Worm (Caenorhabditis elegans) whole organism, L3 larva: ENCODE measurements around the gene ttr-38.

Experiments
- ceh-82 ChIP-seq: fragments of 150-350 bp; optimal IDR thresholded peaks from 2 replicates; lab custom pipeline; 2014; ENCODE audit warnings: missing biosample characterization, missing genetic modification characterization
- unc-39 ChIP-seq: sonication (generic microtip); optimal IDR thresholded peaks from 4 replicates; lab custom pipeline; 2017; ENCODE audit warnings: missing biosample characterization, missing genetic modification characterization
- zag-1 ChIP-seq: fragments of 150-350 bp; optimal IDR thresholded peaks from 2 replicates; lab custom pipeline; 2014; ENCODE audit warnings: missing biosample characterization, missing genetic modification characterization
- ztf-4 ChIP-seq: fragments of 150-350 bp; optimal IDR thresholded peaks from 2 replicates; lab custom pipeline; 2014; ENCODE audit warnings: missing biosample characterization, missing genetic modification characterization

- no peak for TF ChIP-seq zag-1 (tag; lab: Kevin White, UChicago)
- TF ChIP-seq ztf-4, result no peak
- TF ChIP-seq unc-39 (tag; lab: Kevin White, UChicago), result no peak
- no peak for TF ChIP-seq ceh-82
Observed at ce11 chrX:9296591-9296990, 17.7 kb downstream of the ttr-38 start, which contains the start of gene gly-13.
